Worm (Caenorhabditis elegans) whole organism, young adult: Measurements from ENCODE around the gene daf-7.

Experiments used
- B0035.1 ChIP-seq: sonication (generic microtip); optimal IDR thresholded peaks from 2 replicates; lab custom pipeline; 2016; ENCODE audit warnings: missing genetic modification characterization, mild to moderate bottlenecking, missing compliant biosample characterization, missing genotype, missing genetic modification reagents
- B0336.3 ChIP-seq: fragments of 200-800 bp; sonication (Bioruptor generic); IDR thresholded peaks from 2 replicates; pipeline ENCODE4 v1.3.6; 2022; ENCODE audit warnings: missing genetic modification characterization, missing compliant biosample characterization
- D2030.7 ChIP-seq: fragments of 200-800 bp; sonication (Bioruptor generic); IDR thresholded peaks from 2 replicates; pipeline ENCODE4 v1.3.6; 2022; ENCODE audit warnings: missing genetic modification reagents, missing genetic modification characterization, missing compliant biosample characterization
- F22D6.2 ChIP-seq: sonication (generic microtip); optimal IDR thresholded peaks from 2 replicates; lab custom pipeline; 2016; ENCODE audit warnings: mild to moderate bottlenecking, missing genetic modification characterization, missing compliant biosample characterization
- F49E8.2 ChIP-seq: sonication (generic microtip); optimal IDR thresholded peaks from 3 replicates; lab custom pipeline; 2017; ENCODE audit warnings: missing genetic modification characterization, mild to moderate bottlenecking, missing compliant biosample characterization, antibody characterized with exemption, moderate library complexity; ENCODE audit not compliant: insufficient read depth
- F52B5.7 ChIP-seq: sonication (generic microtip); optimal IDR thresholded peaks from 2 replicates; lab custom pipeline; 2016; ENCODE audit warnings: mild to moderate bottlenecking, missing genetic modification characterization, missing compliant biosample characterization
- F57A8.1 ChIP-seq: fragments of 200-800 bp; sonication (Bioruptor generic); optimal IDR thresholded peaks from 2 replicates; lab custom pipeline; 2018; ENCODE audit warnings: mild to moderate bottlenecking, missing genetic modification characterization, moderate library complexity, missing compliant biosample characterization
- F57C9.4 ChIP-seq: sonication (generic microtip); optimal IDR thresholded peaks from 2 replicates; lab custom pipeline; 2017; ENCODE audit warnings: mild to moderate bottlenecking, missing genetic modification characterization, missing compliant biosample characterization
- Y56A3A.18 ChIP-seq: fragments of 200-800 bp; sonication (Bioruptor generic); IDR thresholded peaks from 2 replicates; pipeline ENCODE4 v1.3.6; 2022; ENCODE audit warnings: missing genetic modification reagents, missing genetic modification characterization, missing compliant biosample characterization
- Y79H2A.3 ChIP-seq: fragments of 200-800 bp; sonication (Bioruptor generic); conservative IDR thresholded peaks from 2 replicates; pipeline ENCODE4 v1.3.6; 2022; ENCODE audit warnings: missing genetic modification reagents, missing genetic modification characterization, missing compliant biosample characterization
- ama-1 ChIP-seq, 3 experiments: fragments of 150-350 bp in 1 of 3; sonication (generic microtip) in 2 of 3; optimal IDR thresholded peaks; 2 replicates each; lab custom pipeline; 2014 to 2018; ENCODE audit warnings: missing biosample characterization in 2 of 3, missing genetic modification characterization in 2 of 3, missing genetic modification reagents in 2 of 3
- aptf-3 ChIP-seq: fragments of 200-800 bp; sonication (Bioruptor generic); IDR thresholded peaks from 2 replicates; pipeline ENCODE4 v1.3.6; 2022; ENCODE audit warnings: missing genetic modification characterization, missing compliant biosample characterization
- attf-5 ChIP-seq: fragments of 200-800 bp; sonication (Bioruptor generic); optimal IDR thresholded peaks from 2 replicates; lab custom pipeline; 2018; ENCODE audit warnings: mild to moderate bottlenecking, missing genetic modification characterization, missing compliant biosample characterization
- attf-6 ChIP-seq: fragments of 200-800 bp; sonication (Bioruptor generic); IDR thresholded peaks from 2 replicates; pipeline ENCODE4 v1.3.6; 2022; ENCODE audit warnings: missing genetic modification reagents, missing genetic modification characterization, missing compliant biosample characterization
- cebp-1 ChIP-seq, 2 experiments: fragments of 200-800 bp in 1 of 2; sonication (Bioruptor generic) in 1 of 2; sonication (generic microtip) in 1 of 2; IDR thresholded peaks in 1 of 2; optimal IDR thresholded peaks in 1 of 2; 2 replicates each; pipeline versions ENCODE4 v1.3.6 to Lab custom; 2017 to 2022; ENCODE audit warnings: missing compliant biosample characterization in 2 of 2, missing genetic modification characterization in 2 of 2, mild to moderate bottlenecking in 1 of 2, missing genetic modification reagents in 1 of 2, moderate library complexity in 1 of 2
- cebp-2 ChIP-seq: fragments of 200-800 bp; sonication (Bioruptor generic); IDR thresholded peaks from 2 replicates; pipeline ENCODE4 v1.3.6; 2022; ENCODE audit warnings: missing genetic modification characterization, missing compliant biosample characterization
- ceh-100 ChIP-seq: fragments of 200-800 bp; sonication (Bioruptor generic); IDR thresholded peaks from 2 replicates; pipeline ENCODE4 v1.3.6; 2022; ENCODE audit warnings: missing genetic modification reagents, missing genetic modification characterization, missing compliant biosample characterization
- ceh-79 ChIP-seq: sonication (generic microtip); optimal IDR thresholded peaks from 2 replicates; lab custom pipeline; 2017; ENCODE audit warnings: mild to moderate bottlenecking, missing genetic modification characterization, missing compliant biosample characterization
- dpl-1 ChIP-seq: fragments of 150-350 bp; optimal IDR thresholded peaks from 2 replicates; lab custom pipeline; 2014; ENCODE audit warnings: missing biosample characterization, missing genetic modification reagents, missing genetic modification characterization
- efl-1 ChIP-seq: fragments of 150-350 bp; optimal IDR thresholded peaks from 2 replicates; lab custom pipeline; 2014; ENCODE audit warnings: missing biosample characterization, missing genetic modification reagents, missing genetic modification characterization
- egl-44 ChIP-seq: fragments of 200-800 bp; sonication (Bioruptor generic); IDR thresholded peaks from 2 replicates; pipeline ENCODE4 v1.3.6; 2022; ENCODE audit warnings: missing genetic modification reagents, missing genetic modification characterization, missing compliant biosample characterization
- egrh-3 ChIP-seq: fragments of 200-800 bp; sonication (Bioruptor generic); IDR thresholded peaks from 2 replicates; pipeline ENCODE4 v1.3.6; 2022; ENCODE audit warnings: missing genetic modification reagents, missing genetic modification characterization, missing compliant biosample characterization
- gei-17 ChIP-seq: fragments of 200-800 bp; sonication (Bioruptor generic); optimal IDR thresholded peaks from 2 replicates; lab custom pipeline; 2018; ENCODE audit warnings: mild to moderate bottlenecking, missing genetic modification characterization, missing compliant biosample characterization
- him-1 ChIP-seq: sonication (generic microtip); optimal IDR thresholded peaks from 2 replicates; lab custom pipeline; 2016; ENCODE audit warnings: missing genotype, missing genetic modification reagents, missing genetic modification characterization, missing compliant biosample characterization
- hlh-26 ChIP-seq: fragments of 200-800 bp; sonication (Bioruptor generic); conservative IDR thresholded peaks from 2 replicates; pipeline ENCODE4 v1.3.6; 2022; ENCODE audit warnings: missing genetic modification reagents, missing genetic modification characterization, missing compliant biosample characterization
- hmg-1.2 ChIP-seq: fragments of 200-800 bp; sonication (Bioruptor generic); IDR thresholded peaks from 2 replicates; pipeline ENCODE4 v1.3.6; 2022; ENCODE audit warnings: missing genetic modification reagents, missing genetic modification characterization, missing compliant biosample characterization
- hsf-1 ChIP-seq: fragments of 200-800 bp; sonication (Bioruptor generic); IDR thresholded peaks from 2 replicates; pipeline ENCODE4 v1.3.6; 2022; ENCODE audit warnings: missing genetic modification reagents, missing genetic modification characterization, missing compliant biosample characterization
- lag-1 ChIP-seq: fragments of 200-800 bp; sonication (Bioruptor generic); IDR thresholded peaks from 2 replicates; pipeline ENCODE4 v1.3.6; 2022; ENCODE audit warnings: missing genetic modification reagents, missing genetic modification characterization, missing compliant biosample characterization
- let-526 ChIP-seq: fragments of 200-800 bp; sonication (Bioruptor generic); IDR thresholded peaks from 2 replicates; pipeline ENCODE4 v1.3.6; 2022; ENCODE audit warnings: missing genetic modification reagents, missing genetic modification characterization, missing compliant biosample characterization
- lin-40 ChIP-seq: sonication (generic microtip); optimal IDR thresholded peaks from 2 replicates; lab custom pipeline; 2016; ENCODE audit warnings: missing genetic modification characterization, mild to moderate bottlenecking, missing compliant biosample characterization, missing genotype, missing genetic modification reagents
- madf-3 ChIP-seq: fragments of 200-800 bp; sonication (Bioruptor generic); IDR thresholded peaks from 2 replicates; pipeline ENCODE4 v1.3.6; 2022; ENCODE audit warnings: missing genetic modification reagents, missing genetic modification characterization, missing compliant biosample characterization
- madf-8 ChIP-seq: fragments of 200-800 bp; sonication (Bioruptor generic); conservative IDR thresholded peaks from 2 replicates; pipeline ENCODE4 v1.3.6; 2022; ENCODE audit warnings: missing genetic modification reagents, missing genetic modification characterization, missing compliant biosample characterization
- mcd-1 ChIP-seq: fragments of 200-800 bp; sonication (Bioruptor generic); IDR thresholded peaks from 2 replicates; pipeline ENCODE4 v1.3.6; 2022; ENCODE audit warnings: missing genetic modification reagents, missing genetic modification characterization, missing compliant biosample characterization
- nhr-120 ChIP-seq: fragments of 200-800 bp; sonication (Bioruptor generic); IDR thresholded peaks from 2 replicates; pipeline ENCODE4 v1.3.6; 2022; ENCODE audit warnings: missing genetic modification characterization, missing compliant biosample characterization
- nhr-179 ChIP-seq: sonication (generic microtip); optimal IDR thresholded peaks from 2 replicates; lab custom pipeline; 2016; ENCODE audit warnings: mild to moderate bottlenecking, missing genetic modification characterization, missing compliant biosample characterization
- nhr-80 ChIP-seq: sonication (generic microtip); optimal IDR thresholded peaks from 2 replicates; lab custom pipeline; 2016; ENCODE audit warnings: missing genetic modification characterization, missing compliant biosample characterization
- nhr-90 ChIP-seq: sonication (generic microtip); optimal IDR thresholded peaks from 2 replicates; lab custom pipeline; 2016; ENCODE audit warnings: missing genotype, mild to moderate bottlenecking, missing genetic modification characterization, missing compliant biosample characterization
- pha-4 ChIP-seq: fragments of 150-350 bp; sonication (generic microtip); optimal IDR thresholded peaks from 2 replicates; lab custom pipeline; 2014; ENCODE audit warnings: missing biosample characterization, missing genetic modification reagents, missing genetic modification characterization
- rec-8 ChIP-seq, 2 experiments: sonication (generic microtip); optimal IDR thresholded peaks; 2 replicates each; lab custom pipeline; 2016; ENCODE audit warnings: mild to moderate bottlenecking in 2 of 2, missing genetic modification characterization in 2 of 2, missing genetic modification reagents in 2 of 2, missing genotype in 2 of 2, missing biosample characterization in 1 of 2, missing compliant biosample characterization in 1 of 2, moderate library complexity in 1 of 2
- sdz-38 ChIP-seq: sonication (generic microtip); optimal IDR thresholded peaks from 2 replicates; lab custom pipeline; 2016; ENCODE audit warnings: missing genotype, missing genetic modification characterization, missing compliant biosample characterization
- snpc-4 ChIP-seq, 5 experiments: fragments of 150-350 bp in 1 of 5; sonication (generic microtip) in 4 of 5; optimal IDR thresholded peaks; 2 replicates each; lab custom pipeline; 2014 to 2018; ENCODE audit warnings: missing genetic modification characterization in 5 of 5, missing biosample characterization in 3 of 5, antibody characterized with exemption in 2 of 5, mild to moderate bottlenecking in 2 of 5, missing compliant biosample characterization in 2 of 5, missing genotype in 2 of 5, moderate library complexity in 2 of 5, missing genetic modification reagents in 1 of 5
- tbp1 ChIP-seq: fragments of 200-800 bp; sonication (Bioruptor generic); optimal IDR thresholded peaks from 2 replicates; lab custom pipeline; 2018; ENCODE audit warnings: mild to moderate bottlenecking, missing genetic modification characterization, missing compliant biosample characterization
- ztf-22 ChIP-seq: fragments of 200-800 bp; sonication (Bioruptor generic); optimal IDR thresholded peaks from 2 replicates; lab custom pipeline; 2018; ENCODE audit warnings: mild to moderate bottlenecking, missing genetic modification characterization, moderate library complexity, missing compliant biosample characterization
- ztf-26 ChIP-seq: sonication (generic microtip); optimal IDR thresholded peaks from 2 replicates; lab custom pipeline; 2017; ENCODE audit warnings: missing genetic modification characterization, missing compliant biosample characterization
- ztf-3 ChIP-seq: fragments of 200-800 bp; sonication (Bioruptor generic); optimal IDR thresholded peaks from 2 replicates; lab custom pipeline; 2018; ENCODE audit warnings: mild to moderate bottlenecking, missing genetic modification characterization, missing compliant biosample characterization

daf-7 gene

ce11 chrIII:843999-844398 is 32.4 kb downstream of the daf-7 start (continued):
- TF ChIP-seq hmg-1.2 (GFP tag; lab: Robert Waterston, UW) (peak; percentile 31; the same call in 1 of the 2 replicates), snpc-4 (GFP tag; optimal IDR thresholded peaks at IDR 0.05; lab: Kevin White, UChicago) (no peak), snpc-4 (tag; optimal IDR thresholded peaks at IDR 0.05; lab: Kevin White, UChicago) (peak in 1 of 4 experiments; percentile 22), nhr-80 (tag; lab: Kevin White, UChicago) (peak; percentile 49), attf-5 (GFP tag; lab: Kevin White, UChicago) (peak; percentile 42), ztf-22 (GFP tag; lab: Kevin White, UChicago) (no peak)
- TF ChIP-seq, all 124 proteins: peak for 9

ce11 chrIII:844577-844976 is 32.9 kb downstream of the daf-7 start:
- no peak for TF ChIP-seq F22D6.2 (tag; lab: Kevin White, UChicago)
- TF ChIP-seq egrh-3: no peak
- TF ChIP-seq let-526 (GFP tag; lab: Robert Waterston, UW): no peak
- no peak for TF ChIP-seq hsf-1 (GFP tag; lab: Robert Waterston, UW)
- TF ChIP-seq hlh-26 (GFP tag; lab: Robert Waterston, UW): no peak
- no peak for TF ChIP-seq cebp-2 (GFP tag; lab: Robert Waterston, UW)
- TF ChIP-seq F57C9.4 (tag; lab: Kevin White, UChicago): no peak
- no peak for TF ChIP-seq sdz-38 (tag; lab: Kevin White, UChicago)
- TF ChIP-seq B0336.3: no peak
- TF ChIP-seq him-1 (tag; lab: Kevin White, UChicago): no peak
- TF ChIP-seq pha-4: no peak
- no peak for TF ChIP-seq ceh-100 (GFP tag; lab: Robert Waterston, UW)
- no peak for TF ChIP-seq nhr-120 (GFP tag; lab: Robert Waterston, UW)
- TF ChIP-seq madf-3 (GFP tag; lab: Robert Waterston, UW): no peak
- TF ChIP-seq rec-8 (tag; optimal IDR thresholded peaks at IDR 0.05; lab: Kevin White, UChicago): no peak
- no peak for TF ChIP-seq madf-8 (GFP tag; lab: Robert Waterston, UW)
- TF ChIP-seq egl-44 (GFP tag; lab: Robert Waterston, UW): no peak
- TF ChIP-seq Y79H2A.3 (GFP tag; lab: Robert Waterston, UW): no peak
- TF ChIP-seq ceh-79 (tag; lab: Kevin White, UChicago): no peak
- no peak for TF ChIP-seq B0035.1 (tag; lab: Kevin White, UChicago)

DNA sequence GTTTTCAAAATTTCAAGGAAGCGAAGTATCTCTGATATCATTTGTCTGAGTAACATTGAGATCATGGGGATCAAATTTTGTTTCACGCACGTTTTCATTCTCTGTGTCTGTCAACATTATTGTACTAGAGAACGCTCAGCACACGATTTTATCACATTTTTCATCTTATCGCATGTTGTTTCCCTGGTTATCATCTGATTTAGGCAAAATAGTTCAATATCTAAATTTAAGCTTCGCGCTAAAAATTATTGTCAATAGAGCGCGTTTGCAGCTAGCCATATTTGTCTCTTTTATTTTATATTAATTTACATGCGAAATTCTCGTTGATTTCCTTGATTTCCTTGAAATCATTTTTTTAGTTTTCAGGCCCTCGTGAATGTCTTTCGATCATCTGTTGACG is 33.8 kb downstream of the daf-7 start, which contains the start of gene K02F3.2:
K02F3.2 (plus strand) TSS at position 357 of the 400 bp plus-strand sequence.
- TF ChIP-seq attf-5 (GFP tag; lab: Kevin White, UChicago): peak; percentile 12
- TF ChIP-seq mcd-1 (GFP tag; lab: Robert Waterston, UW): peak; percentile 91
- TF ChIP-seq F52B5.7 (tag; lab: Kevin White, UChicago): no peak
- no peak for TF ChIP-seq ztf-3 (GFP tag; lab: Kevin White, UChicago)
- TF ChIP-seq cebp-1 (GFP tag; IDR thresholded peaks at IDR 0.05; lab: Robert Waterston, UW): no peak
- TF ChIP-seq cebp-1 (tag; optimal IDR thresholded peaks at IDR 0.05; lab: Kevin White, UChicago): peak; percentile 30
- no peak for TF ChIP-seq nhr-90 (tag; lab: Kevin White, UChicago)
- TF ChIP-seq him-1 (tag; lab: Kevin White, UChicago): no peak
- TF ChIP-seq lag-1 (GFP tag; lab: Robert Waterston, UW): no peak
- no peak for TF ChIP-seq F57A8.1 (GFP tag; lab: Kevin White, UChicago)
- TF ChIP-seq D2030.7 (GFP tag; lab: Robert Waterston, UW): no peak
- peak; percentile 50 for TF ChIP-seq lin-40 (tag; lab: Kevin White, UChicago)
- no peak for TF ChIP-seq attf-6 (GFP tag; lab: Robert Waterston, UW)
- TF ChIP-seq B0336.3: no peak
- no peak for TF ChIP-seq ama-1 (optimal IDR thresholded peaks at IDR 0.05; lab: Kevin White, UChicago)
- no peak for TF ChIP-seq ama-1 (GFP tag; optimal IDR thresholded peaks at IDR 0.05; lab: Kevin White, UChicago)
- no peak for TF ChIP-seq gei-17 (GFP tag; lab: Kevin White, UChicago)
- peak; percentile 29 for TF ChIP-seq tbp1
- no peak for TF ChIP-seq nhr-179 (tag; lab: Kevin White, UChicago)
- no peak for TF ChIP-seq ceh-100 (GFP tag; lab: Robert Waterston, UW)
- no peak for TF ChIP-seq dpl-1 (GFP tag; lab: Kevin White, UChicago)
- no peak for TF ChIP-seq aptf-3
- TF ChIP-seq F49E8.2 (tag; lab: Kevin White, UChicago): no peak
- TF ChIP-seq ztf-26: peak; percentile 39
- no peak for TF ChIP-seq Y56A3A.18 (GFP tag; lab: Robert Waterston, UW)
- TF ChIP-seq hsf-1 (GFP tag; lab: Robert Waterston, UW): no peak
- peak; percentile 57 for TF ChIP-seq efl-1
